Worm (Caenorhabditis elegans) whole organism, late embryonic: ENCODE data around the gene nspb-12.

Experiments used
- C08G9.2 ChIP-seq: sonication (generic microtip); optimal IDR thresholded peaks from 2 replicates; lab custom pipeline; 2016; ENCODE audit warnings: mild to moderate bottlenecking, missing genetic modification characterization, moderate library complexity, missing compliant biosample characterization
- Y22D7AL.16 ChIP-seq: sonication (generic microtip); optimal IDR thresholded peaks from 2 replicates; lab custom pipeline; 2016; ENCODE audit warnings: missing genetic modification characterization, missing compliant biosample characterization
- ahr-1 ChIP-seq: sonication (generic microtip); optimal IDR thresholded peaks from 2 replicates; lab custom pipeline; 2016; ENCODE audit warnings: missing genetic modification characterization, missing compliant biosample characterization
- ceh-14 ChIP-seq: sonication (generic microtip); optimal IDR thresholded peaks from 2 replicates; lab custom pipeline; 2016; ENCODE audit warnings: missing genotype, missing genetic modification characterization, missing compliant biosample characterization
- ceh-18 ChIP-seq: sonication (generic microtip); optimal IDR thresholded peaks from 2 replicates; lab custom pipeline; 2016; ENCODE audit warnings: missing genetic modification characterization, missing compliant biosample characterization
- ceh-24 ChIP-seq: sonication (generic microtip); optimal IDR thresholded peaks from 2 replicates; lab custom pipeline; 2016; ENCODE audit warnings: mild to moderate bottlenecking, missing genetic modification characterization, missing compliant biosample characterization
- ceh-30 ChIP-seq: fragments of 150-350 bp; optimal IDR thresholded peaks from 2 replicates; lab custom pipeline; 2014; ENCODE audit warnings: missing biosample characterization, missing genetic modification characterization
- ceh-31 ChIP-seq: sonication (generic microtip); optimal IDR thresholded peaks from 2 replicates; lab custom pipeline; 2016; ENCODE audit warnings: missing genetic modification characterization, missing compliant biosample characterization
- ceh-34 ChIP-seq: sonication (generic microtip); optimal IDR thresholded peaks from 2 replicates; lab custom pipeline; 2016; ENCODE audit warnings: mild to moderate bottlenecking, missing genetic modification characterization, missing compliant biosample characterization
- ceh-45 ChIP-seq: fragments of 200-800 bp; sonication (Bioruptor generic); IDR thresholded peaks from 2 replicates; pipeline ENCODE4 v1.3.6; 2022; ENCODE audit warnings: missing genetic modification reagents, missing genetic modification characterization, missing compliant biosample characterization
- ceh-48 ChIP-seq: sonication (generic microtip); optimal IDR thresholded peaks from 2 replicates; lab custom pipeline; 2016; ENCODE audit warnings: missing genetic modification characterization, inconsistent platforms, missing compliant biosample characterization
- ceh-6 ChIP-seq: fragments of 200-800 bp; sonication (Bioruptor generic); optimal IDR thresholded peaks from 2 replicates; lab custom pipeline; 2018; ENCODE audit warnings: mild to moderate bottlenecking, missing genetic modification characterization, missing compliant biosample characterization
- ceh-9 ChIP-seq: sonication (generic microtip); optimal IDR thresholded peaks from 2 replicates; lab custom pipeline; 2016; ENCODE audit warnings: mild to moderate bottlenecking, missing genetic modification characterization, inconsistent platforms, missing compliant biosample characterization
- dmd-4 ChIP-seq: sonication (generic microtip); optimal IDR thresholded peaks from 2 replicates; lab custom pipeline; 2016; ENCODE audit warnings: borderline replicate concordance, missing genetic modification characterization, missing compliant biosample characterization
- elt-2 ChIP-seq: sonication (generic microtip); optimal IDR thresholded peaks from 2 replicates; lab custom pipeline; 2016; ENCODE audit warnings: missing genetic modification reagents, missing genetic modification characterization, missing compliant biosample characterization
- elt-4 ChIP-seq: sonication (generic microtip); optimal IDR thresholded peaks from 2 replicates; lab custom pipeline; 2016; ENCODE audit warnings: missing genetic modification characterization, missing compliant biosample characterization
- ets-4 ChIP-seq: sonication (generic microtip); optimal IDR thresholded peaks from 2 replicates; lab custom pipeline; 2016; ENCODE audit warnings: missing genetic modification characterization, missing compliant biosample characterization
- eyg-1 ChIP-seq: sonication (generic microtip); optimal IDR thresholded peaks from 2 replicates; lab custom pipeline; 2016; ENCODE audit warnings: missing genotype, missing genetic modification characterization, missing compliant biosample characterization
- fkh-6 ChIP-seq: sonication (generic microtip); optimal IDR thresholded peaks from 2 replicates; lab custom pipeline; 2016; ENCODE audit warnings: missing genetic modification characterization, missing compliant biosample characterization
- gmeb-2 ChIP-seq: sonication (generic microtip); optimal IDR thresholded peaks from 2 replicates; lab custom pipeline; 2016; ENCODE audit warnings: missing genetic modification characterization, inconsistent platforms, missing compliant biosample characterization
- hlh-15 ChIP-seq: sonication (generic microtip); optimal IDR thresholded peaks from 2 replicates; lab custom pipeline; 2016; ENCODE audit warnings: missing genetic modification characterization, missing compliant biosample characterization
- hlh-30 ChIP-seq: sonication (generic microtip); optimal IDR thresholded peaks from 2 replicates; lab custom pipeline; 2017; ENCODE audit warnings: antibody characterized with exemption, missing genetic modification characterization, missing compliant biosample characterization; ENCODE audit not compliant: insufficient read depth
- hlh-8 ChIP-seq: sonication (generic microtip); optimal IDR thresholded peaks from 2 replicates; lab custom pipeline; 2016; ENCODE audit warnings: missing genotype, missing genetic modification characterization, missing compliant biosample characterization
- mec-3 ChIP-seq: sonication (generic microtip); optimal IDR thresholded peaks from 2 replicates; lab custom pipeline; 2016; ENCODE audit warnings: borderline replicate concordance, missing genetic modification characterization, missing compliant biosample characterization
- nfya-1 ChIP-seq: sonication (generic microtip); optimal IDR thresholded peaks from 2 replicates; lab custom pipeline; 2017; ENCODE audit warnings: missing genetic modification characterization, mild to moderate bottlenecking, missing compliant biosample characterization, antibody characterized with exemption, moderate library complexity
- nhr-11 ChIP-seq: fragments of 150-350 bp; optimal IDR thresholded peaks from 2 replicates; lab custom pipeline; 2014; ENCODE audit warnings: missing biosample characterization, missing genetic modification characterization
- nhr-232 ChIP-seq: sonication (generic microtip); optimal IDR thresholded peaks from 2 replicates; lab custom pipeline; 2016; ENCODE audit warnings: missing genetic modification characterization, missing compliant biosample characterization
- pat-9 ChIP-seq: fragments of 200-800 bp; sonication (Bioruptor generic); optimal IDR thresholded peaks from 2 replicates; lab custom pipeline; 2018; ENCODE audit warnings: mild to moderate bottlenecking, missing genetic modification characterization, moderate library complexity, missing compliant biosample characterization
- pax-1 ChIP-seq: fragments of 150-350 bp; optimal IDR thresholded peaks from 2 replicates; lab custom pipeline; 2014; ENCODE audit warnings: missing biosample characterization, missing genetic modification characterization
- pha-4 ChIP-seq: fragments of 150-350 bp; optimal IDR thresholded peaks from 2 replicates; lab custom pipeline; 2018; ENCODE audit warnings: missing biosample characterization, missing genetic modification reagents, missing genetic modification characterization
- pros-1 ChIP-seq: fragments of 150-350 bp; optimal IDR thresholded peaks from 2 replicates; lab custom pipeline; 2014; ENCODE audit warnings: missing biosample characterization, missing genetic modification reagents, missing genetic modification characterization
- ref-2 ChIP-seq: sonication (generic microtip); optimal IDR thresholded peaks from 2 replicates; lab custom pipeline; 2016; ENCODE audit warnings: missing genetic modification characterization, missing compliant biosample characterization
- rnt-1 ChIP-seq: sonication (generic microtip); optimal IDR thresholded peaks from 2 replicates; lab custom pipeline; 2016; ENCODE audit warnings: missing genetic modification characterization, missing compliant biosample characterization
- sox-2 ChIP-seq: fragments of 200-800 bp; sonication (Bioruptor generic); IDR thresholded peaks from 2 replicates; pipeline ENCODE4 v1.3.6; 2022; ENCODE audit warnings: missing genetic modification reagents, missing genetic modification characterization, missing compliant biosample characterization
- sox-4 ChIP-seq: sonication (generic microtip); optimal IDR thresholded peaks from 2 replicates; lab custom pipeline; 2017; ENCODE audit warnings: mild to moderate bottlenecking, missing genetic modification characterization, inconsistent platforms, missing compliant biosample characterization
- syd-9 ChIP-seq: sonication (generic microtip); optimal IDR thresholded peaks from 2 replicates; lab custom pipeline; 2016; ENCODE audit warnings: mild to moderate bottlenecking, missing genetic modification characterization, moderate library complexity, missing compliant biosample characterization
- tbx-2 ChIP-seq: sonication (generic microtip); optimal IDR thresholded peaks from 2 replicates; lab custom pipeline; 2016; ENCODE audit warnings: missing genetic modification characterization, missing compliant biosample characterization
- ttx-3 ChIP-seq: sonication (generic microtip); optimal IDR thresholded peaks from 2 replicates; lab custom pipeline; 2016; ENCODE audit warnings: missing genetic modification reagents, missing genetic modification characterization, missing compliant biosample characterization
- unc-3 ChIP-seq, 2 experiments: fragments of 200-800 bp in 1 of 2; sonication (Bioruptor generic) in 1 of 2; sonication (generic microtip) in 1 of 2; conservative IDR thresholded peaks in 1 of 2; optimal IDR thresholded peaks in 1 of 2; 2 replicates each; pipeline versions ENCODE4 v1.3.6 to Lab custom; 2016 to 2022; ENCODE audit warnings: missing compliant biosample characterization in 2 of 2, missing genetic modification characterization in 2 of 2, missing genetic modification reagents in 1 of 2
- unc-55 ChIP-seq: sonication (generic microtip); optimal IDR thresholded peaks from 2 replicates; lab custom pipeline; 2017; ENCODE audit warnings: missing biosample characterization, missing genetic modification reagents, missing genetic modification characterization
- unc-86 ChIP-seq: sonication (generic microtip); optimal IDR thresholded peaks from 2 replicates; lab custom pipeline; 2016; ENCODE audit warnings: missing genetic modification characterization, missing compliant biosample characterization
- zip-5 ChIP-seq: sonication (generic microtip); optimal IDR thresholded peaks from 2 replicates; lab custom pipeline; 2016; ENCODE audit warnings: missing genetic modification characterization, missing compliant biosample characterization

Gene nspb-12

ce11 chrIII:5570814-5571443, 2.4 kb upstream of the nspb-12 start:
- TF ChIP-seq sox-2 (GFP tag; lab: Robert Waterston, UW) = no peak

- TF ChIP-seq ceh-48 (tag; lab: Kevin White, UChicago) (no peak), unc-3 (GFP tag; conservative IDR thresholded peaks at IDR 0.05; lab: Robert Waterston, UW) (no peak), unc-3 (tag; optimal IDR thresholded peaks at IDR 0.05; lab: Kevin White, UChicago) (no peak)
Observed at ce11 chrIII:5568265-5568664, 314 bp downstream of the nspb-12 start.

- TF ChIP-seq nhr-232 = no peak
- no peak for TF ChIP-seq hlh-8 (tag; lab: Kevin White, UChicago)
- no peak for TF ChIP-seq pax-1 (tag; lab: Kevin White, UChicago)
- TF ChIP-seq ets-4 (tag; lab: Kevin White, UChicago) = no peak
- TF ChIP-seq ttx-3 (tag; lab: Kevin White, UChicago) = no peak
- no peak for TF ChIP-seq fkh-6
- no peak for TF ChIP-seq elt-2 (tag; lab: Kevin White, UChicago)
- TF ChIP-seq ceh-9 (tag; lab: Kevin White, UChicago) = no peak
- no peak for TF ChIP-seq pros-1 (tag; lab: Kevin White, UChicago)
Observed at ce11 chrIII:5566496-5566895, 2.1 kb downstream of the nspb-12 start.

ce11 chrIII:5565699-5566098, 2.9 kb downstream of the nspb-12 start:
- TF ChIP-seq Y22D7AL.16 (tag; lab: Kevin White, UChicago) = no peak
- TF ChIP-seq unc-55 (GFP tag; lab: Kevin White, UChicago) = peak; percentile 8
- TF ChIP-seq, all 69 proteins: peak for 1

- TF ChIP-seq sox-4 (tag; lab: Kevin White, UChicago) = no peak
- TF ChIP-seq sox-2 (GFP tag; lab: Robert Waterston, UW) = no peak
- TF ChIP-seq mec-3 = no peak
- TF ChIP-seq hlh-30 (tag; lab: Kevin White, UChicago) = no peak
- TF ChIP-seq syd-9 = no peak
- TF ChIP-seq elt-2 (tag; lab: Kevin White, UChicago) = no peak
- TF ChIP-seq unc-3 (GFP tag; conservative IDR thresholded peaks at IDR 0.05; lab: Robert Waterston, UW) = no peak
- TF ChIP-seq unc-3 (tag; optimal IDR thresholded peaks at IDR 0.05; lab: Kevin White, UChicago) = no peak
- TF ChIP-seq ceh-34 (tag; lab: Kevin White, UChicago) = peak; percentile 58
- peak; percentile 32 for TF ChIP-seq tbx-2 (tag; lab: Kevin White, UChicago)
- TF ChIP-seq pha-4 = no peak
- TF ChIP-seq ceh-30 (tag; lab: Kevin White, UChicago) = no peak
- TF ChIP-seq unc-86 (tag; lab: Kevin White, UChicago) = no peak
- TF ChIP-seq zip-5 = no peak
- no peak for TF ChIP-seq ahr-1 (tag; lab: Kevin White, UChicago)
- no peak for TF ChIP-seq ceh-24 (tag; lab: Kevin White, UChicago)
- TF ChIP-seq C08G9.2 (tag; lab: Kevin White, UChicago) = no peak
- no peak for TF ChIP-seq ceh-45 (GFP tag; lab: Robert Waterston, UW)
- TF ChIP-seq pat-9 (tag; lab: Kevin White, UChicago) = peak; percentile 47
- peak; percentile 14 for TF ChIP-seq eyg-1 (tag; lab: Kevin White, UChicago)
- no peak for TF ChIP-seq dmd-4
- peak; percentile 73 for TF ChIP-seq ceh-18
- no peak for TF ChIP-seq elt-4 (tag; lab: Kevin White, UChicago)
- TF ChIP-seq ref-2 (tag; lab: Kevin White, UChicago) = peak; percentile 32
- no peak for TF ChIP-seq rnt-1 (tag; lab: Kevin White, UChicago)
- TF ChIP-seq ceh-31 (tag; lab: Kevin White, UChicago) = peak; percentile 45
- no peak for TF ChIP-seq ceh-6 (GFP tag; lab: Kevin White, UChicago)
- TF ChIP-seq nhr-11 (tag; lab: Kevin White, UChicago) = no peak
- peak; percentile 34 for TF ChIP-seq ceh-14 (tag; lab: Kevin White, UChicago)
- peak; percentile 13 for TF ChIP-seq nfya-1 (tag; lab: Kevin White, UChicago)
- no peak for TF ChIP-seq hlh-15
- peak; percentile 68 for TF ChIP-seq ets-4 (tag; lab: Kevin White, UChicago)
- TF ChIP-seq ttx-3 (tag; lab: Kevin White, UChicago) = no peak
- TF ChIP-seq gmeb-2 = no peak
Observed at ce11 chrIII:5564799-5565198, 3.8 kb downstream of the nspb-12 start, which contains the start of gene mlc-3. Gene mlc-3 (plus strand): TSS chrIII:5565025.
